Worm (Caenorhabditis elegans): ENCODE measurements around the gene fbxb-47.

Gene fbxb-47

ce11 chrII:1731932-1732331 is 28.7 kb upstream of the fbxb-47 start, which contains the start of gene ceh-82:
Gene ceh-82 (plus strand): TSS chrII:1732232.
- no peak for TF ChIP-seq ztf-23 (GFP tag; IDR thresholded peaks at IDR 0.05)
- TF ChIP-seq med-1 (GFP tag; optimal IDR thresholded peaks at IDR 0.05; ENCODE audit: insufficient read depth), result no peak
- TF ChIP-seq cog-1 (tag; optimal IDR thresholded peaks at IDR 0.05), result no peak
- no peak for TF ChIP-seq flt-1 (GFP tag; IDR thresholded peaks at IDR 0.05)
- TF ChIP-seq ztf-29 (GFP tag; IDR thresholded peaks at IDR 0.05), result no peak
- no peak for TF ChIP-seq klf-2 (GFP tag; conservative IDR thresholded peaks at IDR 0.05)
- no peak for TF ChIP-seq tab-1 (GFP tag; IDR thresholded peaks at IDR 0.05)
- no peak for TF ChIP-seq ref-1 (GFP tag; conservative IDR thresholded peaks at IDR 0.05)

- TF ChIP-seq tab-1 (GFP tag; IDR thresholded peaks at IDR 0.05) (no peak), ztf-29 (GFP tag; IDR thresholded peaks at IDR 0.05) (no peak), ref-1 (GFP tag; conservative IDR thresholded peaks at IDR 0.05) (no peak), cog-1 (tag; optimal IDR thresholded peaks at IDR 0.05) (no peak), med-1 (GFP tag; optimal IDR thresholded peaks at IDR 0.05; ENCODE audit: insufficient read depth) (no peak), flt-1 (GFP tag; IDR thresholded peaks at IDR 0.05) (no peak), ztf-23 (GFP tag; IDR thresholded peaks at IDR 0.05) (no peak), T22C8.4 (GFP tag; IDR thresholded peaks at IDR 0.05) (no peak), klf-2 (GFP tag; conservative IDR thresholded peaks at IDR 0.05) (no peak)
These were observed 26.8 kb upstream of the fbxb-47 start, which contains the start of gene ceh-81 for ce11 chrII:1730103-1730502. Gene ceh-81 (plus strand): TSS chrII:1730403.

ce11 chrII:1728253-1728652 is 25.0 kb upstream of the fbxb-47 start, which contains the start of gene btb-9:
Gene btb-9 (plus strand): TSS chrII:1728506.
- TF ChIP-seq ref-1 (GFP tag; conservative IDR thresholded peaks at IDR 0.05) (no peak), flt-1 (GFP tag; IDR thresholded peaks at IDR 0.05) (no peak), ztf-29 (GFP tag; IDR thresholded peaks at IDR 0.05) (no peak)

- TF ChIP-seq ztf-29 (GFP tag; IDR thresholded peaks at IDR 0.05) (no peak), flt-1 (GFP tag; IDR thresholded peaks at IDR 0.05) (0 out of 2 replicates have a peak, but pooled peaks have one; percentile 21)
These were observed 22.5 kb upstream of the fbxb-47 start, which contains the start of gene F45C12.17 for ce11 chrII:1725735-1726134. Gene F45C12.17 (plus strand): TSS chrII:1726111.

ce11 chrII:1724314-1724713 is 21.1 kb upstream of the fbxb-47 start, which contains the start of gene fbxb-11:
Gene fbxb-11 (plus strand): TSS chrII:1724614.
- no peak for TF ChIP-seq klf-2 (GFP tag; conservative IDR thresholded peaks at IDR 0.05)
- no peak for TF ChIP-seq tab-1 (GFP tag; IDR thresholded peaks at IDR 0.05)

ce11 chrII:1722394-1722793 is 19.1 kb upstream of the fbxb-47 start, which contains the start of the genes fbxb-5 and btb-8:
Gene fbxb-5 (minus strand): TSS chrII:1722494.
Gene btb-8 (plus strand): TSS chrII:1722770.
- TF ChIP-seq med-1 (GFP tag; optimal IDR thresholded peaks at IDR 0.05; ENCODE audit: insufficient read depth) (no peak), ref-1 (GFP tag; conservative IDR thresholded peaks at IDR 0.05) (no peak), flt-1 (GFP tag; IDR thresholded peaks at IDR 0.05) (no peak), tab-1 (GFP tag; IDR thresholded peaks at IDR 0.05) (no peak), ztf-29 (GFP tag; IDR thresholded peaks at IDR 0.05) (no peak), cog-1 (tag; optimal IDR thresholded peaks at IDR 0.05) (no peak), ztf-23 (GFP tag; IDR thresholded peaks at IDR 0.05) (no peak), klf-2 (GFP tag; conservative IDR thresholded peaks at IDR 0.05) (no peak), T22C8.4 (GFP tag; IDR thresholded peaks at IDR 0.05) (no peak)

- TF ChIP-seq T22C8.4 (GFP tag; IDR thresholded peaks at IDR 0.05), result no peak
- no peak for TF ChIP-seq ztf-29 (GFP tag; IDR thresholded peaks at IDR 0.05)
- no peak for TF ChIP-seq cog-1 (tag; optimal IDR thresholded peaks at IDR 0.05)
- TF ChIP-seq ref-1 (GFP tag; conservative IDR thresholded peaks at IDR 0.05), result no peak
- TF ChIP-seq tab-1 (GFP tag; IDR thresholded peaks at IDR 0.05), result no peak
- no peak for TF ChIP-seq ztf-23 (GFP tag; IDR thresholded peaks at IDR 0.05)
- no peak for TF ChIP-seq med-1 (GFP tag; optimal IDR thresholded peaks at IDR 0.05; ENCODE audit: insufficient read depth)
- TF ChIP-seq flt-1 (GFP tag; IDR thresholded peaks at IDR 0.05), result no peak
- no peak for TF ChIP-seq klf-2 (GFP tag; conservative IDR thresholded peaks at IDR 0.05)
These were observed 15.9 kb upstream of the fbxb-47 start, which contains the start of gene fbxb-48 for ce11 chrII:1719153-1719552. Gene fbxb-48 (minus strand): TSS chrII:1719253.

ce11 chrII:1714772-1715353 is 11.6 kb upstream of the fbxb-47 start, which contains the start of gene btb-6:
Gene btb-6 (plus strand): TSS chrII:1715303.
- TF ChIP-seq cog-1 (tag; optimal IDR thresholded peaks at IDR 0.05) (no peak), ztf-29 (GFP tag; IDR thresholded peaks at IDR 0.05) (no peak), tab-1 (GFP tag; IDR thresholded peaks at IDR 0.05) (0 out of 2 replicates have a peak, but pooled peaks have one; percentile 53), ref-1 (GFP tag; conservative IDR thresholded peaks at IDR 0.05) (no peak), ztf-23 (GFP tag; IDR thresholded peaks at IDR 0.05) (no peak), klf-2 (GFP tag; conservative IDR thresholded peaks at IDR 0.05) (no peak), flt-1 (GFP tag; IDR thresholded peaks at IDR 0.05) (no peak)

- TF ChIP-seq tab-1 (GFP tag; IDR thresholded peaks at IDR 0.05) (no peak), klf-2 (GFP tag; conservative IDR thresholded peaks at IDR 0.05) (no peak), ztf-29 (GFP tag; IDR thresholded peaks at IDR 0.05) (no peak), T22C8.4 (GFP tag; IDR thresholded peaks at IDR 0.05) (no peak), ztf-23 (GFP tag; IDR thresholded peaks at IDR 0.05) (no peak), med-1 (GFP tag; optimal IDR thresholded peaks at IDR 0.05; ENCODE audit: insufficient read depth) (no peak), cog-1 (tag; optimal IDR thresholded peaks at IDR 0.05) (no peak), flt-1 (GFP tag; IDR thresholded peaks at IDR 0.05) (no peak), ref-1 (GFP tag; conservative IDR thresholded peaks at IDR 0.05) (no peak)
These were observed 9.7 kb upstream of the fbxb-47 start, which contains the start of gene btb-7 for ce11 chrII:1712938-1713337. Gene btb-7 (plus strand): TSS chrII:1713238.

ce11 chrII:1709959-1710358 is 6.7 kb upstream of the fbxb-47 start, which contains the start of gene fbxa-184:
Gene fbxa-184 (plus strand): TSS chrII:1710259.
- TF ChIP-seq flt-1 (GFP tag; IDR thresholded peaks at IDR 0.05) (no peak), T22C8.4 (GFP tag; IDR thresholded peaks at IDR 0.05) (no peak), cog-1 (tag; optimal IDR thresholded peaks at IDR 0.05) (no peak), klf-2 (GFP tag; conservative IDR thresholded peaks at IDR 0.05) (no peak), ztf-23 (GFP tag; IDR thresholded peaks at IDR 0.05) (no peak), tab-1 (GFP tag; IDR thresholded peaks at IDR 0.05) (no peak), ztf-29 (GFP tag; IDR thresholded peaks at IDR 0.05) (no peak), ref-1 (GFP tag; conservative IDR thresholded peaks at IDR 0.05) (no peak), med-1 (GFP tag; optimal IDR thresholded peaks at IDR 0.05; ENCODE audit: insufficient read depth) (no peak)
